Worm (Caenorhabditis elegans): ENCODE data around the gene sod-5.

ce11 chrII:4369715-4370114 lies 47.7 kb upstream of the sod-5 start:
- TF ChIP-seq ceh-20 (GFP tag; IDR thresholded peaks at IDR 0.05), result no peak
- no peak for TF ChIP-seq aly-2 (tag; optimal IDR thresholded peaks at IDR 0.05)
- TF ChIP-seq egl-27 (tag; optimal IDR thresholded peaks at IDR 0.05), result no peak
- TF ChIP-seq ces-1 (GFP tag; optimal IDR thresholded peaks at IDR 0.05), result no peak
- TF ChIP-seq tag-97 (GFP tag; IDR thresholded peaks at IDR 0.05), result no peak
- TF ChIP-seq lin-15B (tag; optimal IDR thresholded peaks at IDR 0.05), result no peak
- no peak for TF ChIP-seq unc-62 (GFP tag; optimal IDR thresholded peaks at IDR 0.05 in 1 of 2)
- TF ChIP-seq unc-62 (tag; optimal IDR thresholded peaks at IDR 0.05), result no peak
- TF ChIP-seq ceh-62 (tag; optimal IDR thresholded peaks at IDR 0.05), result no peak
- TF ChIP-seq nhr-76 (tag; optimal IDR thresholded peaks at IDR 0.05), result no peak
- no peak for TF ChIP-seq nhr-11 (tag; optimal IDR thresholded peaks at IDR 0.05)
- no peak for TF ChIP-seq pha-4 (GFP tag; IDR thresholded peaks at IDR 0.05)
- TF ChIP-seq pha-4 (tag; optimal IDR thresholded peaks at IDR 0.05), result no peak
- TF ChIP-seq zag-1 (tag; optimal IDR thresholded peaks at IDR 0.05), result no peak
